Worm (Caenorhabditis elegans) whole organism, L4 larva: ENCODE data around the gene gadr-2.
A peak's percentile ranks its signal among the peaks of the same experiment; 100 is the strongest.

Source experiments
- D1046.2 ChIP-seq: fragments of 200-800 bp; sonication (Bioruptor generic); IDR thresholded peaks from 2 replicates; pipeline ENCODE4 v1.3.6; 2022; ENCODE audit warnings: missing genetic modification characterization, missing compliant biosample characterization
- F26F4.8 ChIP-seq: fragments of 200-800 bp; sonication (Bioruptor generic); conservative IDR thresholded peaks from 2 replicates; pipeline ENCODE4 v1.3.6; 2022; ENCODE audit warnings: missing genetic modification characterization, missing compliant biosample characterization
- F49E8.2 ChIP-seq: sonication (generic microtip); optimal IDR thresholded peaks from 2 replicates; lab custom pipeline; 2016; ENCODE audit warnings: missing compliant biosample characterization, mild to moderate bottlenecking, missing genetic modification characterization, borderline replicate concordance
- R02D3.7 ChIP-seq: fragments of 150-350 bp; sonication (generic microtip); optimal IDR thresholded peaks from 3 replicates; lab custom pipeline; 2014; ENCODE audit warnings: missing biosample characterization, missing genetic modification characterization
- aha-1 ChIP-seq: fragments of 150-350 bp; peaks from one replicate; lab custom pipeline; 2014; ENCODE audit warnings: missing biosample characterization, missing genetic modification characterization
- aly-2 ChIP-seq: sonication (generic microtip); optimal IDR thresholded peaks from 2 replicates; lab custom pipeline; 2018; ENCODE audit warnings: missing biosample characterization, missing genetic modification characterization
- arid-1 ChIP-seq: fragments of 200-800 bp; sonication (Bioruptor generic); conservative IDR thresholded peaks from 2 replicates; pipeline ENCODE4 v1.3.6; 2022; ENCODE audit warnings: missing genetic modification reagents, missing genetic modification characterization, missing compliant biosample characterization
- ceh-82 ChIP-seq: sonication (generic microtip); optimal IDR thresholded peaks from 2 replicates; lab custom pipeline; 2017; ENCODE audit warnings: missing biosample characterization, missing genetic modification characterization
- ces-1 ChIP-seq: fragments of 150-350 bp; sonication (generic microtip); optimal IDR thresholded peaks from 4 replicates; lab custom pipeline; 2014; ENCODE audit warnings: missing biosample characterization, missing genetic modification reagents, missing genetic modification characterization
- daf-12 ChIP-seq: fragments of 150-350 bp; optimal IDR thresholded peaks from 2 replicates; lab custom pipeline; 2014; ENCODE audit warnings: missing biosample characterization, missing genetic modification reagents, missing genetic modification characterization
- daf-16 ChIP-seq, 3 experiments: sonication (generic microtip); optimal IDR thresholded peaks; 2 replicates each; lab custom pipeline; 2016 to 2017; ENCODE audit warnings: missing genetic modification characterization in 3 of 3, missing genetic modification reagents in 3 of 3, mild to moderate bottlenecking in 2 of 3, missing compliant biosample characterization in 2 of 3, missing biosample characterization in 1 of 3, moderate library complexity in 1 of 3
- daf-8 ChIP-seq: fragments of 200-800 bp; sonication (Bioruptor generic); IDR thresholded peaks from 2 replicates; pipeline ENCODE4 v1.3.6; 2022; ENCODE audit warnings: missing genetic modification characterization, missing compliant biosample characterization
- dmd-8 ChIP-seq: fragments of 200-800 bp; sonication (Bioruptor generic); IDR thresholded peaks from 2 replicates; pipeline ENCODE4 v1.3.6; 2022; ENCODE audit warnings: missing genetic modification characterization, missing compliant biosample characterization
- dve-1 ChIP-seq: sonication (generic microtip); optimal IDR thresholded peaks from 2 replicates; lab custom pipeline; 2017; ENCODE audit warnings: antibody characterized with exemption, mild to moderate bottlenecking, missing genetic modification characterization, missing compliant biosample characterization; ENCODE audit not compliant: insufficient read depth
- hif-1 ChIP-seq, 2 experiments: sonication (generic microtip); optimal IDR thresholded peaks; 2 replicates each; lab custom pipeline; 2016 to 2017; ENCODE audit warnings: missing compliant biosample characterization in 2 of 2, missing genetic modification characterization in 2 of 2, missing genetic modification reagents in 2 of 2, missing genotype in 2 of 2, mild to moderate bottlenecking in 1 of 2
- hlh-30 ChIP-seq: sonication (generic microtip); optimal IDR thresholded peaks from 2 replicates; lab custom pipeline; 2017; ENCODE audit warnings: antibody characterized with exemption, mild to moderate bottlenecking, missing genetic modification characterization, missing compliant biosample characterization; ENCODE audit not compliant: insufficient read depth
- jun-1 ChIP-seq: fragments of 150-350 bp; optimal IDR thresholded peaks from 2 replicates; lab custom pipeline; 2014; ENCODE audit warnings: missing biosample characterization, missing genetic modification reagents, missing genetic modification characterization
- lin-38 ChIP-seq: fragments of 200-800 bp; sonication (Bioruptor generic); IDR thresholded peaks from 2 replicates; pipeline ENCODE4 v1.3.6; 2022; ENCODE audit warnings: missing genetic modification reagents, missing genetic modification characterization, missing compliant biosample characterization
- lir-3 ChIP-seq: sonication (generic microtip); optimal IDR thresholded peaks from 2 replicates; lab custom pipeline; 2016; ENCODE audit warnings: mild to moderate bottlenecking, missing genetic modification characterization, missing compliant biosample characterization
- lsy-2 ChIP-seq, 2 experiments: fragments of 150-350 bp in 1 of 2; sonication (generic microtip) in 1 of 2; optimal IDR thresholded peaks; 2 replicates each; lab custom pipeline; 2014 to 2017; ENCODE audit warnings: missing biosample characterization in 2 of 2, missing genetic modification characterization in 2 of 2
- madf-9 ChIP-seq: fragments of 200-800 bp; sonication (Bioruptor generic); conservative IDR thresholded peaks from 2 replicates; pipeline ENCODE4 v1.3.6; 2022; ENCODE audit warnings: missing genetic modification reagents, missing genetic modification characterization, missing compliant biosample characterization
- mep-1 ChIP-seq: fragments of 150-350 bp; sonication (generic microtip); optimal IDR thresholded peaks from 3 replicates; lab custom pipeline; 2014; ENCODE audit warnings: missing biosample characterization, missing genetic modification characterization
- mxl-3 ChIP-seq: fragments of 200-800 bp; sonication (Bioruptor generic); optimal IDR thresholded peaks from 2 replicates; lab custom pipeline; 2018; ENCODE audit warnings: mild to moderate bottlenecking, missing genetic modification characterization, missing compliant biosample characterization
- nhr-11 ChIP-seq: fragments of 150-350 bp; optimal IDR thresholded peaks from 2 replicates; lab custom pipeline; 2014; ENCODE audit warnings: missing biosample characterization, missing genetic modification characterization
- nhr-111 ChIP-seq: fragments of 200-800 bp; sonication (Bioruptor generic); optimal IDR thresholded peaks from 2 replicates; lab custom pipeline; 2018; ENCODE audit warnings: mild to moderate bottlenecking, missing genetic modification characterization, missing compliant biosample characterization
- nhr-41 ChIP-seq: fragments of 200-800 bp; sonication (Bioruptor generic); IDR thresholded peaks from 2 replicates; pipeline ENCODE4 v1.3.6; 2022; ENCODE audit warnings: missing genetic modification reagents, missing genetic modification characterization, missing compliant biosample characterization
- nhr-77 ChIP-seq: fragments of 150-350 bp; optimal IDR thresholded peaks from 2 replicates; lab custom pipeline; 2014; ENCODE audit warnings: missing biosample characterization, missing genetic modification characterization
- php-3 ChIP-seq: fragments of 200-800 bp; sonication (Bioruptor generic); IDR thresholded peaks from 2 replicates; pipeline ENCODE4 v1.3.6; 2022; ENCODE audit warnings: missing genetic modification reagents, missing genetic modification characterization, missing compliant biosample characterization
- rbr-2 ChIP-seq: sonication (generic microtip); optimal IDR thresholded peaks from 2 replicates; lab custom pipeline; 2016; ENCODE audit warnings: missing genotype, missing genetic modification characterization, missing compliant biosample characterization
- saeg-2 ChIP-seq: fragments of 200-800 bp; sonication (Bioruptor generic); IDR thresholded peaks from 2 replicates; pipeline ENCODE4 v1.3.6; 2022; ENCODE audit warnings: missing genetic modification reagents, missing genetic modification characterization, missing compliant biosample characterization
- tra-1 ChIP-seq: fragments of 200-800 bp; sonication (Bioruptor generic); IDR thresholded peaks from 2 replicates; pipeline ENCODE4 v1.3.6; 2022; ENCODE audit warnings: missing genetic modification reagents, missing genetic modification characterization, missing compliant biosample characterization
- unc-62 ChIP-seq, 3 experiments: fragments of 150-350 bp in 1 of 3; sonication (generic microtip); optimal IDR thresholded peaks in 2 of 3; peaks in 1 of 3; 1 replicate in 1 of 3; 2 replicates in 2 of 3; lab custom pipeline; 2014 to 2017; ENCODE audit warnings: missing biosample characterization in 3 of 3, missing genetic modification characterization in 3 of 3, missing genetic modification reagents in 3 of 3, missing genotype in 1 of 3
- vab-7 ChIP-seq: fragments of 200-800 bp; sonication (Bioruptor generic); IDR thresholded peaks from 2 replicates; pipeline ENCODE4 v1.3.6; 2022; ENCODE audit warnings: missing genetic modification reagents, missing genetic modification characterization, missing compliant biosample characterization
- zfp-2 ChIP-seq: sonication (generic microtip); optimal IDR thresholded peaks from 2 replicates; lab custom pipeline; 2016; ENCODE audit warnings: mild to moderate bottlenecking, missing genetic modification characterization, missing compliant biosample characterization
- zip-11 ChIP-seq: fragments of 200-800 bp; sonication (Bioruptor generic); IDR thresholded peaks from 2 replicates; pipeline ENCODE4 v1.3.6; 2022; ENCODE audit warnings: missing genetic modification characterization, missing compliant biosample characterization
- zip-2 ChIP-seq: fragments of 150-350 bp; optimal IDR thresholded peaks from 2 replicates; lab custom pipeline; 2014; ENCODE audit warnings: missing biosample characterization, missing genetic modification characterization
- ztf-7 ChIP-seq: fragments of 150-350 bp; optimal IDR thresholded peaks from 2 replicates; lab custom pipeline; 2014; ENCODE audit warnings: missing biosample characterization, missing genetic modification characterization

Gene gadr-2

ce11 chrIV:9457400-9457799, 27.5 kb downstream of the gadr-2 start, which contains the start of gene cutl-17:
cutl-17 (minus strand) TSS chrIV:9457500.
- TF ChIP-seq nhr-77 (tag; lab: Kevin White, UChicago) (no peak), unc-62 (GFP tag; optimal IDR thresholded peaks at IDR 0.05 in 1 of 2; lab: Kevin White, UChicago) (peak in 1 of 2 experiments; percentile 84), unc-62 (tag; optimal IDR thresholded peaks at IDR 0.05; lab: Kevin White, UChicago) (no peak)

- TF ChIP-seq lin-38 (GFP tag; lab: Robert Waterston, UW), result no peak
- TF ChIP-seq aha-1 (tag; lab: Kevin White, UChicago), result peak; percentile 95
These were observed 33.1 kb downstream of the gadr-2 start for ce11 chrIV:9451816-9452215.

DNA sequence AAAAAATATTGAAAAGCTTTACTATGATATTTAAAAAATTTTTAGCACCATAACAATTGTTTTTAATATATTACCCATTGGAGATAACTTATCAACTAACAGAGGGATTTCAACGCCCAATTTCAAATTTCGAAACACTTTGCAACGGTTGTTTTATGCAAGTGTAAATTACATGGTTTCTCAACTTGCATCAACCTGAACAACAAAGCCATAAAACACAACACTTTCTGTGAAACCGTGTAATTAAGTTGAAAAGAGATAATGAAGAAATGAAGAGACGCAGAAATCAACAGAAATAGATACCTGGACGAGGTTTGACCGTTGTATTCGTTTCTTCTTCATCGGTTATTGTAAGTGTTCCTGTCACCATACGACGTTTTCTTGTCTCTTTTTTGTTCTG, 34.6 kb downstream of the gadr-2 start, which contains the start of gene cpin-1:
Gene cpin-1, plus strand, starts transcription at position 301 of the 400 bp plus-strand sequence.
- TF ChIP-seq madf-9 (no peak), mxl-3 (GFP tag; lab: Kevin White, UChicago) (no peak), lir-3 (no peak), daf-8 (no peak), aly-2 (no peak), ztf-7 (no peak), zip-11 (GFP tag; lab: Robert Waterston, UW) (no peak), nhr-41 (GFP tag; lab: Robert Waterston, UW) (no peak), php-3 (GFP tag; lab: Robert Waterston, UW) (no peak), D1046.2 (GFP tag; lab: Robert Waterston, UW) (no peak), lsy-2 (tag; optimal IDR thresholded peaks at IDR 0.05; lab: Kevin White, UChicago) (no peak), F49E8.2 (no peak)

DNA sequence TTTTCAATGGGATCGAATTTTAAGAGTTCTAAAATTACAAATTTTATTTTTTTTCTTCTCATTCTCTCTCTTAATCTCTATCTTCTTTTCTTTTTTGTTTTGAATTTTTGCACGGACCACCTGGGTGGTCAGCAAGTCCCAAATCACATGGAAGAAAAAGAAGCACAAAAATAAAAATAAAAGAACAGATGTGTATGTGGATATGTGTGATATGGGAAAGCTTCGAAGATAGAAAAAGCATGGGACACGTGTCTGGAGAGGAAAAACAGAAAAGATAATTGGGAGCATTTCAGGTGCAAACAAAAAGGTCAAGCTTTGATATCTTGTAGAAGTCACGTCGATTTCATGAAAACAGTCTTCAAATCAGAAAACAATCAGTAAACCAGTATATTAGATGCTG, 37.7 kb downstream of the gadr-2 start, which contains the start of gene hsp-12.6:
Gene hsp-12.6, minus strand, starts transcription at position 20 of the 400 bp plus-strand sequence.
- TF ChIP-seq daf-16 (GFP tag; optimal IDR thresholded peaks at IDR 0.05; lab: Kevin White, UChicago), result peak in 1 of 2 experiments; percentile 80
- no peak for TF ChIP-seq daf-16 (tag; optimal IDR thresholded peaks at IDR 0.05; lab: Kevin White, UChicago)
- TF ChIP-seq nhr-77 (tag; lab: Kevin White, UChicago), result no peak
- TF ChIP-seq lsy-2 (tag; optimal IDR thresholded peaks at IDR 0.05; lab: Kevin White, UChicago), result no peak
- TF ChIP-seq hlh-30 (tag; lab: Kevin White, UChicago), result peak; percentile 48
- peak; percentile 54 for TF ChIP-seq nhr-11 (tag; lab: Kevin White, UChicago)

DNA sequence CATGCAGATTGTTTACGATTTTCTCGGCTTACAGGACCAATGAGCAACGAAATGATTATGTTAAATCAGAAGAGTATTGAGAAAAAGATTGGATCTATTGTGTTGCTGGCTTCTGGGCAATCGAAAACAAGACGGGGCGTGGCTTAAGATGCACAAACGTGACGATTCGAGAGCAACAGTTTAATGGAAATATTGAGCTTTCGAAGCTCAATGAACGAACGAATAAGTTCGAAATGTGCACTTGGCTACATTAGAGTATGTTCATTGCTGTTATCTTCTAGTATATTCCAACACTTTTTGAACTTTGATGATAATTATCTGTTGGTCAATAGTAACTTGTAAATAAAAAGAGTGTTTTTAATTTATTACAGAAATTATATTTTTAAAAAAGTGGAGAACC, 39.5 kb downstream of the gadr-2 start, which contains the start of gene hsp-12.3:
Gene hsp-12.3, minus strand, starts transcription at position 101 of the 400 bp plus-strand sequence.
- TF ChIP-seq nhr-11 (tag; lab: Kevin White, UChicago) (no peak), hif-1 (tag; optimal IDR thresholded peaks at IDR 0.05; lab: Kevin White, UChicago) (peak in 1 of 2 experiments; percentile 1)

DNA sequence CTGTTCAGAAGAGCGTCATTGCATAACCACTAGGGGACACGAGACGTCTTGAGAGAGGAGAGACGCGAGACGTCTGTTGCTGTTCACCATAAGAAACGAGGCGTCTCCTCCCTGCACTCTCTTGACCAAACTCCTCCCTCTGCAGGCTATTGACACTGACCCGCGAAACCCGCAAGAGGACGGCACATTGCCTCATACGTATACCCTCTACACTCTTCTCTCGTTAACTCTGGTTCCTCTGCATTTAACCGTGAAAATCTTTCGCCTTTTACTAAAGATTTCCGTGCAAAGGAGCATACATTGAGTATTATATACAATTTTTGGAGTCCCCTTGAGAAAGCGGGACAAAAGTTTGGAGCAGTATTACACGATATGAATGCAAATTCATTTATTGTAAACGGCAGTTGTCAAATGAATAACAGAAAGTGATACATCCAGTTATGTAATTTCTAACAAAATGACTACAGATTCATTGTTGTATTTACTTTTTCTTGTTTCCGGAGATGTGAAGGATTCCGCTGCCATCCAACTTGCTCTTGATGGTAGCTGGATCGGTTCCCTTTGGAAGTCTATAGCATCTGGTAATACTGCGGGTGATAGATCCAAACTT, 40.4 kb downstream of the gadr-2 start:
- no peak for TF ChIP-seq daf-12
- TF ChIP-seq zfp-2 (tag; lab: Kevin White, UChicago), result peak; percentile 56
- TF ChIP-seq ces-1 (GFP tag; lab: Kevin White, UChicago), result peak; percentile 23
- no peak for TF ChIP-seq zip-11 (GFP tag; lab: Robert Waterston, UW)
- TF ChIP-seq F26F4.8 (GFP tag; lab: Robert Waterston, UW), result no peak
- peak; percentile 85 for TF ChIP-seq jun-1 (tag; lab: Kevin White, UChicago)
- TF ChIP-seq lsy-2 (tag; optimal IDR thresholded peaks at IDR 0.05; lab: Kevin White, UChicago), result peak; percentile 75 to 93
- TF ChIP-seq R02D3.7 (tag; lab: Kevin White, UChicago), result no peak
- peak; percentile 39; the same call in 1 of the 2 replicates for TF ChIP-seq tra-1 (GFP tag; lab: Robert Waterston, UW)
- no peak for TF ChIP-seq nhr-111 (GFP tag; lab: Kevin White, UChicago)
- TF ChIP-seq mep-1 (tag; lab: Kevin White, UChicago), result peak; percentile 97
- peak; percentile 86 for TF ChIP-seq F49E8.2
- peak; percentile 74 for TF ChIP-seq zip-2 (tag; lab: Kevin White, UChicago)
- no peak for TF ChIP-seq ceh-82 (tag; lab: Kevin White, UChicago)
- TF ChIP-seq daf-16 (GFP tag; optimal IDR thresholded peaks at IDR 0.05; lab: Kevin White, UChicago), result peak; percentile 35 to 87
- peak; percentile 98 for TF ChIP-seq daf-16 (tag; optimal IDR thresholded peaks at IDR 0.05; lab: Kevin White, UChicago)
- TF ChIP-seq nhr-11 (tag; lab: Kevin White, UChicago), result peak; percentile 92
- peak; percentile 74 for TF ChIP-seq arid-1
- no peak for TF ChIP-seq saeg-2 (GFP tag; lab: Robert Waterston, UW)
- no peak for TF ChIP-seq aly-2
- TF ChIP-seq hif-1 (tag; optimal IDR thresholded peaks at IDR 0.05; lab: Kevin White, UChicago), result peak; percentile 79 to 86
- TF ChIP-seq vab-7, result no peak; the same call in 1 of the 2 replicates
- TF ChIP-seq rbr-2 (tag; lab: Kevin White, UChicago), result peak; percentile 95
- TF ChIP-seq dmd-8 (GFP tag; lab: Robert Waterston, UW), result no peak
- TF ChIP-seq dve-1 (tag; lab: Kevin White, UChicago), result peak; percentile 97
